Worm (Caenorhabditis elegans): ENCODE data around the gene C15H7.3.

Gene C15H7.3

DNA sequence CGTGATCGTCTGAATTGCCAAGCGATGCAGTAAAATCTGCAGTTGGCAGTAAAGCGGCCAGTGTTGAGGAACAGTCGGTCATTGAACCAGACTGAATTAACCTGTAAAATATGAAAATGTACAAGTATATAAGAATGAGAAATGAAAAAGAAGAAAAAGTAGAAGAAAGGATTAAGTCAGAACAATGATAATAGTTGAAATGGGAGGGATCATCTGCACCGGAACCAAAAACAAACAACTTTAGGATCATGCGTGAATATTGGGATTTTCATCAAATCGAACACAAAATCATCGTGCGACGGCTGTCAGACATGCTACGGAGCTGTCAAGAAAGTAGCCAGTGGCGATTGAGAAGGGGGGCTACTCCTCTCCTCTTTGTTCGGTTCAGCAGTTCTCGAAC lies 14.8 kb downstream of the C15H7.3 start, which contains the start of gene gei-13:
gei-13 (minus strand) TSS at position 101 of the 400 bp plus-strand sequence.
- TF ChIP-seq mbf-1 (tag; optimal IDR thresholded peaks at IDR 0.05), result no peak
- no peak for TF ChIP-seq peb-1 (tag; optimal IDR thresholded peaks at IDR 0.05)
- no peak for TF ChIP-seq egl-27 (tag; optimal IDR thresholded peaks at IDR 0.05)
- no peak for TF ChIP-seq ztf-11 (tag; optimal IDR thresholded peaks at IDR 0.05)
- no peak for TF ChIP-seq mdl-1 (tag; optimal IDR thresholded peaks at IDR 0.05)
- TF ChIP-seq ztf-4 (tag; optimal IDR thresholded peaks at IDR 0.05), result no peak
- no peak for TF ChIP-seq ama-1 (optimal IDR thresholded peaks at IDR 0.05)
- no peak for TF ChIP-seq F13H6.1 (tag; optimal IDR thresholded peaks at IDR 0.05)

DNA sequence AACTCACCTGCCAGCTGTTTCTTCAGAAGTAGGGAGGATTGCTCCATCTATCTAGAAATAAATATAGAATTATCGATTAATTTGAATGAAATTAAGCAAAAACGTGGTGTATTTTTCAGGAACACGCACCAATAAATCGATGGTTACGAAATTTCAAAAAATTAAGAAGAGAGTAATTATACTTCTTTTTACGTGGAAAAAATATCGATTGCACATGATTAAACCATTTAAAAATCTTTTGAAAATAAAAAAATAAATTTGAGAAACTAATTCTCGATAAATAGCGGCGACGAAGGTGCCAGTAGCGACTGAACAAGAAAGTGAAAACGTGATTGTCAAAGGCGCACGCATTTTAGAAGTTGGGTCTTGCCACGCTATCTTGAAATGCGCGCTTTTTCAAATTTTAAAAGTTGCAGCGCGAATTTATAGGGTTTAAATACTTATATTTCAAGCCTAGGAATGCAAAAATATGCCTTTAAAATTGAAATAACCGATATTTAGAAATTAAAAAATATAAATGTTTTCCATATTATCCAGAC lies 20.6 kb downstream of the C15H7.3 start, which contains the start of gene ubc-7:
ubc-7 (minus strand) TSS at position 51 of the 539 bp plus-strand sequence.
- TF ChIP-seq ZK546.5 (tag; optimal IDR thresholded peaks at IDR 0.05) (peak; percentile 26), ztf-11 (tag; optimal IDR thresholded peaks at IDR 0.05) (no peak), nhr-23 (tag; optimal IDR thresholded peaks at IDR 0.05) (no peak), sem-4 (tag; optimal IDR thresholded peaks at IDR 0.05) (peak; percentile 59), nhr-11 (tag; optimal IDR thresholded peaks at IDR 0.05) (no peak), ztf-1 (GFP tag; conservative IDR thresholded peaks at IDR 0.05) (no peak), skn-1 (tag; optimal IDR thresholded peaks at IDR 0.05) (peak; percentile 60), aly-2 (tag; optimal IDR thresholded peaks at IDR 0.05) (no peak), sma-9 (GFP tag; optimal IDR thresholded peaks at IDR 0.05) (peak; percentile 81), sma-9 (tag; optimal IDR thresholded peaks at IDR 0.05) (no peak), nhr-10 (tag; optimal IDR thresholded peaks at IDR 0.05) (no peak), nhr-25 (tag; optimal IDR thresholded peaks at IDR 0.05) (peak; percentile 88), ceh-82 (tag; optimal IDR thresholded peaks at IDR 0.05) (peak; percentile 24), mab-5 (tag; optimal IDR thresholded peaks at IDR 0.05) (peak; percentile 74), dmd-4 (tag; optimal IDR thresholded peaks at IDR 0.05) (no peak), sma-3 (GFP tag; optimal IDR thresholded peaks at IDR 0.05) (peak; percentile 70), lin-13 (GFP tag; optimal IDR thresholded peaks at IDR 0.05) (peak; percentile 87), unc-62 (GFP tag; optimal IDR thresholded peaks at IDR 0.05) (no peak), elt-1 (tag; optimal IDR thresholded peaks at IDR 0.05) (no peak), nhr-77 (tag; optimal IDR thresholded peaks at IDR 0.05) (no peak), ztf-4 (tag; optimal IDR thresholded peaks at IDR 0.05) (peak; percentile 57), ama-1 (optimal IDR thresholded peaks at IDR 0.05) (peak; percentile 85), blmp-1 (tag; optimal IDR thresholded peaks at IDR 0.05; ENCODE audit: insufficient read depth) (peak; percentile 97), Y55F3AM.14 (GFP tag; optimal IDR thresholded peaks at IDR 0.05) (no peak), lsy-2 (tag; optimal IDR thresholded peaks at IDR 0.05) (peak; percentile 61 to 92), nhr-12 (tag; optimal IDR thresholded peaks at IDR 0.05) (no peak), nhr-129 (tag; optimal IDR thresholded peaks at IDR 0.05) (peak; percentile 78), snpc-4 (tag; optimal IDR thresholded peaks at IDR 0.05) (peak; percentile 39), unc-55 (GFP tag; optimal IDR thresholded peaks at IDR 0.05) (peak; percentile 95), fos-1 (tag; optimal IDR thresholded peaks at IDR 0.05) (peak; percentile 50), alr-1 (tag; optimal IDR thresholded peaks at IDR 0.05) (no peak), elt-3 (tag; optimal IDR thresholded peaks at IDR 0.05) (no peak), nhr-21 (tag; optimal IDR thresholded peaks at IDR 0.05) (peak; percentile 84), F13H6.1 (tag; optimal IDR thresholded peaks at IDR 0.05) (peak; percentile 64), nhr-6 (tag; optimal IDR thresholded peaks at IDR 0.05) (peak; percentile 67), R02D3.7 (tag; optimal IDR thresholded peaks at IDR 0.05) (peak; percentile 20), nhr-237 (tag; optimal IDR thresholded peaks at IDR 0.05) (no peak), C34F6.9 (tag; optimal IDR thresholded peaks at IDR 0.05) (peak; percentile 83), mdl-1 (tag; optimal IDR thresholded peaks at IDR 0.05) (peak in 1 of 2 experiments; percentile 72), egl-27 (tag; optimal IDR thresholded peaks at IDR 0.05) (no peak), peb-1 (tag; optimal IDR thresholded peaks at IDR 0.05) (no peak), lin-39 (tag; optimal IDR thresholded peaks at IDR 0.05) (no peak), lin-11 (tag; optimal IDR thresholded peaks at IDR 0.05) (peak; percentile 81), unc-39 (tag; optimal IDR thresholded peaks at IDR 0.05) (no peak), mbf-1 (tag; optimal IDR thresholded peaks at IDR 0.05) (no peak), zag-1 (tag; optimal IDR thresholded peaks at IDR 0.05) (no peak), gmeb-1 (tag; optimal IDR thresholded peaks at IDR 0.05) (peak; percentile 98), ceh-16 (tag; optimal IDR thresholded peaks at IDR 0.05) (no peak), crh-2 (tag; optimal IDR thresholded peaks at IDR 0.05) (peak; percentile 85)

All from whole organism, L2 larva.